Worm (Caenorhabditis elegans) whole organism, midembryonic: ENCODE measurements around the gene F18A12.2.
"Not testable (repeated sequence)": the region's sequence is repeated elsewhere in the genome, so short reads cannot be mapped to it uniquely, and the experiment has no call there.

Experiments used
- T22C8.4 ChIP-seq: fragments of 200-800 bp; sonication (Bioruptor generic); IDR thresholded peaks from 2 replicates; pipeline ENCODE4 v1.3.6; 2022; ENCODE audit warnings: missing genetic modification characterization, missing compliant biosample characterization
- cog-1 ChIP-seq: sonication (generic microtip); optimal IDR thresholded peaks from 2 replicates; lab custom pipeline; 2016; ENCODE audit warnings: missing genetic modification characterization, missing compliant biosample characterization
- flt-1 ChIP-seq: fragments of 200-800 bp; sonication (Bioruptor generic); IDR thresholded peaks from 2 replicates; pipeline ENCODE4 v1.3.6; 2022; ENCODE audit warnings: missing genetic modification characterization, missing compliant biosample characterization
- klf-2 ChIP-seq: fragments of 200-800 bp; sonication (Bioruptor generic); conservative IDR thresholded peaks from 2 replicates; pipeline ENCODE4 v1.3.6; 2022; ENCODE audit warnings: missing genetic modification reagents, missing genetic modification characterization, missing compliant biosample characterization
- med-1 ChIP-seq: sonication (generic microtip); optimal IDR thresholded peaks from 2 replicates; lab custom pipeline; 2017; ENCODE audit warnings: missing genetic modification characterization, mild to moderate bottlenecking, missing compliant biosample characterization, antibody characterized with exemption, missing genetic modification reagents; ENCODE audit not compliant: insufficient read depth
- ref-1 ChIP-seq: fragments of 200-800 bp; sonication (Bioruptor generic); conservative IDR thresholded peaks from 2 replicates; pipeline ENCODE4 v1.3.6; 2022; ENCODE audit warnings: missing genetic modification reagents, missing genetic modification characterization, missing compliant biosample characterization
- tab-1 ChIP-seq: fragments of 200-800 bp; sonication (Bioruptor generic); IDR thresholded peaks from 2 replicates; pipeline ENCODE4 v1.3.6; 2022; ENCODE audit warnings: missing genetic modification characterization, missing compliant biosample characterization
- ztf-23 ChIP-seq: fragments of 200-800 bp; sonication (Bioruptor generic); IDR thresholded peaks from 2 replicates; pipeline ENCODE4 v1.3.6; 2022; ENCODE audit warnings: missing genetic modification reagents, missing genetic modification characterization, missing compliant biosample characterization
- ztf-29 ChIP-seq: fragments of 200-800 bp; sonication (Bioruptor generic); IDR thresholded peaks from 2 replicates; pipeline ENCODE4 v1.3.6; 2022; ENCODE audit warnings: missing genetic modification reagents, missing genetic modification characterization, missing compliant biosample characterization

The F18A12.2 gene

DNA sequence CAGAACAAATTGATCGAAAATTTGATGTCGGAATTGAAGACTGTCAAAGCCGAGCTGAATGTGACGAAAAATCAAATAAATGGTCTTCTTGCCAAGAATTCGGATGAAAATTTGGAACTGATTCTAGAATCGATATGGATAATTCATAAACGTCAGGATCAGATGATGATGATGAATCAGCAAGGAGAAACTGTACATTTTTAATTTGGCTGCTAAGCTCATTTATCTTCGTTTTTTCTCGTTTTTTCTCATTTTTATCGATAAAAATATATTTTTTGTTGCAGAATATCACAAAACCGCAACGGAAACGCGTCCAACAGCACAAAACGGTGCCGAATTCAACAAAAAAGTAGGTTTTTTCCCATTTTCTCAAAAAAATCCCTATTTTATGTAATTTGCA lies 34.9 kb downstream of the F18A12.2 start, which contains the start of gene C16C8.14:
C16C8.14 (plus strand) TSS at position 301 of the 400 bp plus-strand sequence.
- not testable (repeated sequence) for TF ChIP-seq T22C8.4; med-1 (GFP tag; lab: Kevin White, UChicago); ztf-23 (GFP tag; lab: Robert Waterston, UW)

DNA sequence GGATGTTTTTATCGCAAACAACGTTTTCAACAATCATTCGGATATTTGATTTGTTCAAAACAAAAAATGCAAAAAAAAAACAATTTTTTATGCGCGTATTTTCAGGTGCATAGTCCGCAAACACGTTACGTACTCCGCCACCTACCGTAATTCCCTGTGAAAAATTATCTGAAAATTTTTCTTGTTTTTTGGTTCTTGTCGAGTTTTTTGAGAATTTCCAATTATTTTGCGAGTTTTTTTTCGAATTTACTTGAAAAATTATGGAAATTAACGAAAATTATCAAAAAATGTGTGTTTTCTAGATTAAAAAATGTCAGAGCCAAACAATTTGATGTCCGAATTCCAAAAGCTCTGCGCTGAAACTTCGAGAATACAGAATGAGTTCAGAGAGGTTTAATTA lies 37.8 kb downstream of the F18A12.2 start, which contains the start of gene C16C8.12:
C16C8.12 (plus strand) TSS at position 301 of the 400 bp plus-strand sequence.
- TF ChIP-seq med-1 (GFP tag; lab: Kevin White, UChicago) (no peak), ref-1 (GFP tag; lab: Robert Waterston, UW) (no peak), T22C8.4 (no peak), flt-1 (GFP tag; lab: Robert Waterston, UW) (no peak), ztf-29 (GFP tag; lab: Robert Waterston, UW) (no peak), klf-2 (GFP tag; lab: Robert Waterston, UW) (no peak), ztf-23 (GFP tag; lab: Robert Waterston, UW) (no peak), tab-1 (no peak), cog-1 (tag; lab: Kevin White, UChicago) (no peak)

DNA sequence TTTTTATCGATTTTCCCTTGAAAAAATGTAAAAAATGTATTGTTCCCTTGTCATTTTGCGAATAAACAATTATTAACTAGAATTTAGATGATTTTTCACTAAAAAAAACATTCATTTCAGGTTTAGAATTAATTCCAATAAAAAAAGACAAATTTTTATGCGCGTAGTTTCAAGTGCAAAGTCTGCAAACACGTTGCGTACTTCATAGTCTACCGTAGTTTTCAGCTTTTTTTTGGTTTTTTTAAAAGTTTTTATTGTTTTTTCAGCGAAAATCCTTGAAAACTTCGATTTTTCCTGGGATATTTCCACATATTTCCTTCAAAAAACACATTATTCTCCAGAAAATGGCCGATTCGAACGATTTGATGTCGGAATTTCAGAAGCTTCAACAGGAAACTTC lies 38.9 kb downstream of the F18A12.2 start, which contains the start of gene C16C8.11:
C16C8.11 (plus strand) TSS at position 188 of the 400 bp plus-strand sequence.
- no peak for TF ChIP-seq T22C8.4
- TF ChIP-seq klf-2 (GFP tag; lab: Robert Waterston, UW): no peak

DNA sequence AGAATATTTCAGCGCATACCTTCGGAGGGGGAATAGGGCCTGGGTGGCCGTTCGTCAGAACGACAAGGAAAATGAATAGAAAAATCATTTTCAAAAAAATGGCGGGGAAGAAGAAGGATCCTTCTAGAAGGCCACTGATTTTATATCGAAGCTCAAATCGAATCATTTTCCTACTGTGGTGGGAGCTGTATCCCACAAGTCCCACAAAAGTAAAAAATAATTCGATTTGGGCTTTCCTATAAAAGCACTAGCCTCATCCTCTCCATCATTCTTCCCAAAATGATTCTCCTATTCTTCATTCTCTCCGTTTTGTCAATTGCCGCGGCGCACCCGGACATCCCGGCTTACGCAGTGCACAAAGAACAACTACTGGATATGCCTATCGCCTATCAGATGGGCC lies 43.5 kb downstream of the F18A12.2 start, which contains the start of the genes C16C8.26 and C16C8.19:
C16C8.26 (minus strand) TSS at position 101 of the 400 bp plus-strand sequence.
C16C8.19 (plus strand) TSS at position 279 of the 400 bp plus-strand sequence.
- TF ChIP-seq tab-1 (no peak), cog-1 (tag; lab: Kevin White, UChicago) (no peak), T22C8.4 (no peak), flt-1 (GFP tag; lab: Robert Waterston, UW) (no peak), ref-1 (GFP tag; lab: Robert Waterston, UW) (no peak), klf-2 (GFP tag; lab: Robert Waterston, UW) (no peak), ztf-29 (GFP tag; lab: Robert Waterston, UW) (no peak; the same call in 1 of the 2 replicates), ztf-23 (GFP tag; lab: Robert Waterston, UW) (no peak), med-1 (GFP tag; lab: Kevin White, UChicago) (no peak)

DNA sequence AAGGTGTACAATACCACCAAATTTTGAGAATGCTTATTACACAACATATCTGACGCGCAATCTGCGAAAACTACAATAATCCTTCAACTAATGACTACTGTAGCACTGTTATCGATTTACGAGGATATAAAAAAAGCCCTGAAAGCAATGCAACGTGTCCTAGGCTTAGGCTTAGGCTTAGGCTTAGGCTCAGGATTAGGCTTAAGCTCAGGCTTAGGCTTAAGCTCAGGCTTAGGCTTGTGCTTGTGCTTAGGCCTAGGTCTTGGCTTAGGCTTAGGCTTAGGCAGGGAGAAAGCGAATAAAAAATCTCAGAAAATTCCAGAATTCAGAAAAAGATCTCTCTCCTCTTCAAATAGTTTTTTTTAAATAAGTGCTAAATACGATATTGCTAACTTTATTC lies 44.5 kb downstream of the F18A12.2 start:
- TF ChIP-seq flt-1 (GFP tag; lab: Robert Waterston, UW): no peak
- TF ChIP-seq ref-1 (GFP tag; lab: Robert Waterston, UW): no peak
- no peak for TF ChIP-seq cog-1 (tag; lab: Kevin White, UChicago)
- no peak for TF ChIP-seq T22C8.4
- no peak for TF ChIP-seq tab-1
- TF ChIP-seq med-1 (GFP tag; lab: Kevin White, UChicago): no peak
- no peak for TF ChIP-seq ztf-23 (GFP tag; lab: Robert Waterston, UW)
- no peak for TF ChIP-seq ztf-29 (GFP tag; lab: Robert Waterston, UW)
- TF ChIP-seq klf-2 (GFP tag; lab: Robert Waterston, UW): no peak

DNA sequence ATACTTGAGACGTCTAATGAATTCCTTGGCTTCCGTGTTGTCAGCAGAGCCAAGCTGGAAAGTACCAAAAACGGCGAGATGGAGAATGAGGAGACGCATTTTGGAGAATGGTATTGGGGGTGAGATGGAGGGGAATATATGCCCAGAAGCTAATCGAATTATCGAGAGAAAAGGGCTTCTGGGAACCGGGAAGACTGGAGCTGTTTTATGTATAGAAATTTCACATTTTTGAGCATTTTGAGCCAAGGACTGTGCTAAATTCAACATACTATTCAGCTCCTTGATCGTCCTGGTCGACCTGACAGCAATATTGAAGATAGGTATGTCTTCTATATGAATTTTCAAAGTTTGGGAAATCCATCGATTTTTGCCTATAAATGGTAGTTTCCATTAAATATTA lies 45.4 kb downstream of the F18A12.2 start, which contains the start of gene C16C8.7:
C16C8.7 (minus strand) TSS at position 101 of the 400 bp plus-strand sequence.
- TF ChIP-seq tab-1 (no peak), flt-1 (GFP tag; lab: Robert Waterston, UW) (no peak), ref-1 (GFP tag; lab: Robert Waterston, UW) (no peak), T22C8.4 (no peak), ztf-23 (GFP tag; lab: Robert Waterston, UW) (no peak), med-1 (GFP tag; lab: Kevin White, UChicago) (no peak), cog-1 (tag; lab: Kevin White, UChicago) (no peak), ztf-29 (GFP tag; lab: Robert Waterston, UW) (no peak), klf-2 (GFP tag; lab: Robert Waterston, UW) (no peak)

DNA sequence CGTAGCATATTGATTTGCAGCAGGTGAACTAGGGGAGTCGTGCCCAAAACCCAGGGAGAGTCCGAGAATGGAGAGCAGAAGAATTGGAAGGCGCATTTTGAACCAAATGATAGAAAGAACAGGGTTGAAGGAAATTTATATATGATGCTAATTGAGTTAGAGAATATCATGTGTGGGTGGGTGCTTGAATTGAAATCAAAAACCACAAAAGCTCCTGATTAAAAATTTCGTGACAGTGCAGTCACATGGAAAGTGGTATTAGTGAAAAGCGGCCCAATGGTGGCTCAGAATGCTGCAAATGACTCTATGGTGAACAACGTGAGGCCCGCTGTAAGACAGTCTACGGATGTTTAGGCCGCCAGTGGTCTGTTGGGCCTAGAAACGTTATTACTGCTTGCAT lies 46.9 kb downstream of the F18A12.2 start, which contains the start of gene C16C8.8:
C16C8.8 (minus strand) TSS at position 101 of the 400 bp plus-strand sequence.
- TF ChIP-seq cog-1 (tag; lab: Kevin White, UChicago) (no peak), ztf-29 (GFP tag; lab: Robert Waterston, UW) (no peak), flt-1 (GFP tag; lab: Robert Waterston, UW) (no peak), klf-2 (GFP tag; lab: Robert Waterston, UW) (no peak)

DNA sequence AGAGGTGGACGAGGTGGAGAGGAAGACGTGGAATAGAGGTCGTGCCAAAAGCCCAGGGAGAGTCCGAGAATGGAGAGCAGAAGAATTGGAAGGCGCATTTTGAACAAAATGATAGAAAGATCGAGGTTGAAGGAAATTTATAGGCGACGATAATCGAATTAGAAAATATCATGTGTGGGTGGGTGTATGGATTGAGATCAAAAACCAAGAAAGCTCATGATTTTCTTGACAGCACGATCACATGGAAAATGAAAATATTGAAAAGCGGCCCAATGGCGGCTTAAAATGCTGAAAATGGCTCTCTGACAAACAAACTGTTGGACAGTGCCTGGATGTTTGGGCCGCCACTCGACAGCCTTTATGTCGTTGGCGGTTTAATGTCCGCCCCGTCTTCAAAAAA lies 48.4 kb downstream of the F18A12.2 start, which contains the start of gene C16C8.9:
C16C8.9 (minus strand) TSS at position 101 of the 400 bp plus-strand sequence.
- TF ChIP-seq ref-1 (GFP tag; lab: Robert Waterston, UW) (no peak), med-1 (GFP tag; lab: Kevin White, UChicago) (no peak), ztf-29 (GFP tag; lab: Robert Waterston, UW) (no peak), T22C8.4 (no peak)

DNA sequence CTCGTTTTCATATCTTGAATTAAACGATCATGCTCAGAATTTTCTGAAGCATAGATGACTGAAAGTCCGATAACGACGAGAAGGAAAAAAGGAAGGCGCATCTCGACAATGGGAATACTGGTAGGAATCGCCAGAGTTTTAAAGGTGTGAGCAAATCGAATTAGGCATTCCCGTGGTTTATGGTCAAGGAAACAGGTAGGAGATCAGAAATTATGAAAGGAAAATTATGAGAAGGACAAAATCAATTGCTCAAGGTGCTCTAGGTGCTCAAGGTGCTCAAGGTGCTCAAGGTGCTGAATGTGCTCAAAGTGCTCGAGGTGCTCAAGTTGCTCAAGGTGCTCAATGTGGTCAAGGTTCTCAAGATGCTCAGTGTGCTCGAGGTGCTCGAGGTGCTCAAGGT lies 49.9 kb downstream of the F18A12.2 start, which contains the start of gene C16C8.10:
C16C8.10 (minus strand) TSS at position 101 of the 400 bp plus-strand sequence.
- TF ChIP-seq ref-1 (GFP tag; lab: Robert Waterston, UW); tab-1; T22C8.4: not testable (repeated sequence)
